Fruit fly (Drosophila melanogaster): ENCODE data around the gene CG14327.

CG14327 gene

dm6 chr3R:17613549-17613948, at the start of gene CG14327:
CG14327 (plus strand) TSS chr3R:17613709.
- TF ChIP-seq EcR (GFP tag; optimal IDR thresholded peaks at IDR 0.05) (peak; percentile 75), CG13204 (GFP tag; optimal IDR thresholded peaks at IDR 0.05) (no peak), CG17806 (tag; optimal IDR thresholded peaks at IDR 0.05) (no peak), CG4496 (GFP tag; IDR thresholded peaks at IDR 0.05) (no peak)

- no peak for TF ChIP-seq fd96Ca (GFP tag; IDR thresholded peaks at IDR 0.05)
- no peak for TF ChIP-seq CG34367 (tag; optimal IDR thresholded peaks at IDR 0.05)
- no peak for TF ChIP-seq CG4496 (GFP tag; IDR thresholded peaks at IDR 0.05)
- TF ChIP-seq Snoo (tag; optimal IDR thresholded peaks at IDR 0.05): no peak
- TF ChIP-seq CG8159 (tag; optimal IDR thresholded peaks at IDR 0.05): no peak
- no peak for TF ChIP-seq CG12605 (GFP tag; IDR thresholded peaks at IDR 0.05)
- TF ChIP-seq CG14655 (GFP tag; optimal IDR thresholded peaks at IDR 0.05): no peak
- TF ChIP-seq CG9948 (tag; optimal IDR thresholded peaks at IDR 0.05): no peak
- no peak for TF ChIP-seq rn (GFP tag; IDR thresholded peaks at IDR 0.05)
- TF ChIP-seq CG10348 (GFP tag; IDR thresholded peaks at IDR 0.05): no peak
- TF ChIP-seq CG17806 (tag; optimal IDR thresholded peaks at IDR 0.05): no peak
- no peak for TF ChIP-seq D1 (tag; optimal IDR thresholded peaks at IDR 0.05)
- TF ChIP-seq CG15710 (tag; optimal IDR thresholded peaks at IDR 0.05): no peak
- no peak for TF ChIP-seq Ets98B (GFP tag; IDR thresholded peaks at IDR 0.05)
- no peak for TF ChIP-seq CG32121 (GFP tag; IDR thresholded peaks at IDR 0.05)
- TF ChIP-seq CG13204 (GFP tag; optimal IDR thresholded peaks at IDR 0.05): no peak
- no peak for TF ChIP-seq CG8301 (tag; optimal IDR thresholded peaks at IDR 0.05)
- TF ChIP-seq gl (tag; optimal IDR thresholded peaks at IDR 0.05): no peak
- TF ChIP-seq Pif1A (GFP tag; optimal IDR thresholded peaks at IDR 0.05): no peak
Measured at dm6 chr3R:17564837-17565236, 48.7 kb upstream of the CG14327 start.

dm6 chr3R:17566619-17567489, 46.7 kb upstream of the CG14327 start:
- no peak for TF ChIP-seq Pif1B (GFP tag; optimal IDR thresholded peaks at IDR 0.05)
- no peak for TF ChIP-seq D1 (tag; optimal IDR thresholded peaks at IDR 0.05)
- TF ChIP-seq gl (tag; optimal IDR thresholded peaks at IDR 0.05): no peak
- no peak for TF ChIP-seq CG8159 (tag; optimal IDR thresholded peaks at IDR 0.05)
- no peak for TF ChIP-seq EcR (GFP tag; optimal IDR thresholded peaks at IDR 0.05)
- no peak for TF ChIP-seq CG12605 (GFP tag; IDR thresholded peaks at IDR 0.05)
- TF ChIP-seq rn (GFP tag; IDR thresholded peaks at IDR 0.05): no peak
- TF ChIP-seq CG4496 (GFP tag; IDR thresholded peaks at IDR 0.05): no peak
- TF ChIP-seq CG9948 (tag; optimal IDR thresholded peaks at IDR 0.05): no peak
- no peak for TF ChIP-seq CG14655 (GFP tag; optimal IDR thresholded peaks at IDR 0.05)
- no peak for TF ChIP-seq fd96Ca (GFP tag; IDR thresholded peaks at IDR 0.05)
- TF ChIP-seq Pif1A (GFP tag; optimal IDR thresholded peaks at IDR 0.05): no peak
- TF ChIP-seq CG8301 (tag; optimal IDR thresholded peaks at IDR 0.05): no peak
- TF ChIP-seq CG34367 (tag; optimal IDR thresholded peaks at IDR 0.05): no peak
- no peak for TF ChIP-seq CG13204 (GFP tag; optimal IDR thresholded peaks at IDR 0.05)

- TF ChIP-seq CG8159 (tag; optimal IDR thresholded peaks at IDR 0.05) (peak; percentile 26), CG14655 (GFP tag; optimal IDR thresholded peaks at IDR 0.05) (no peak)
Measured at dm6 chr3R:17583658-17584460, 29.6 kb upstream of the CG14327 start.

- no peak for TF ChIP-seq CG17806 (tag; optimal IDR thresholded peaks at IDR 0.05)
- no peak for TF ChIP-seq CG14655 (GFP tag; optimal IDR thresholded peaks at IDR 0.05)
- no peak for TF ChIP-seq EcR (GFP tag; optimal IDR thresholded peaks at IDR 0.05)
- TF ChIP-seq Ets98B (GFP tag; IDR thresholded peaks at IDR 0.05): no peak
- TF ChIP-seq CG9948 (tag; optimal IDR thresholded peaks at IDR 0.05): no peak
- TF ChIP-seq CG8301 (tag; optimal IDR thresholded peaks at IDR 0.05): no peak
- no peak for TF ChIP-seq CG32121 (GFP tag; IDR thresholded peaks at IDR 0.05)
- no peak for TF ChIP-seq gl (tag; optimal IDR thresholded peaks at IDR 0.05)
- TF ChIP-seq rn (GFP tag; IDR thresholded peaks at IDR 0.05): no peak
- TF ChIP-seq CG15710 (tag; optimal IDR thresholded peaks at IDR 0.05): no peak
- TF ChIP-seq CG10348 (GFP tag; IDR thresholded peaks at IDR 0.05): no peak
Measured at dm6 chr3R:17588805-17589204, 24.7 kb upstream of the CG14327 start.

dm6 chr3R:17591831-17592230, 21.7 kb upstream of the CG14327 start:
- no peak for TF ChIP-seq CG13204 (GFP tag; optimal IDR thresholded peaks at IDR 0.05)

- TF ChIP-seq CG8301 (tag; optimal IDR thresholded peaks at IDR 0.05): no peak
- TF ChIP-seq CG8159 (tag; optimal IDR thresholded peaks at IDR 0.05): no peak
- TF ChIP-seq CG9948 (tag; optimal IDR thresholded peaks at IDR 0.05): no peak
- no peak for TF ChIP-seq CG14655 (GFP tag; optimal IDR thresholded peaks at IDR 0.05)
- TF ChIP-seq D1 (tag; optimal IDR thresholded peaks at IDR 0.05): no peak
- TF ChIP-seq CG32121 (GFP tag; IDR thresholded peaks at IDR 0.05): no peak
- TF ChIP-seq Snoo (tag; optimal IDR thresholded peaks at IDR 0.05): no peak
- TF ChIP-seq CG10348 (GFP tag; IDR thresholded peaks at IDR 0.05): no peak
- TF ChIP-seq EcR (GFP tag; optimal IDR thresholded peaks at IDR 0.05): no peak
- TF ChIP-seq CG4496 (GFP tag; IDR thresholded peaks at IDR 0.05): no peak
- no peak for TF ChIP-seq CG17806 (tag; optimal IDR thresholded peaks at IDR 0.05)
- TF ChIP-seq CG13204 (GFP tag; optimal IDR thresholded peaks at IDR 0.05): no peak
- no peak for TF ChIP-seq CG15710 (tag; optimal IDR thresholded peaks at IDR 0.05)
- TF ChIP-seq rn (GFP tag; IDR thresholded peaks at IDR 0.05): no peak
- TF ChIP-seq CG34367 (tag; optimal IDR thresholded peaks at IDR 0.05): no peak
Measured at dm6 chr3R:17593470-17593869, 20.0 kb upstream of the CG14327 start.
